Worm (Caenorhabditis elegans): ENCODE results near the gene R02E12.4.
A peak's percentile ranks its signal among the peaks of the same experiment; 100 is the strongest.

Gene R02E12.4

DNA sequence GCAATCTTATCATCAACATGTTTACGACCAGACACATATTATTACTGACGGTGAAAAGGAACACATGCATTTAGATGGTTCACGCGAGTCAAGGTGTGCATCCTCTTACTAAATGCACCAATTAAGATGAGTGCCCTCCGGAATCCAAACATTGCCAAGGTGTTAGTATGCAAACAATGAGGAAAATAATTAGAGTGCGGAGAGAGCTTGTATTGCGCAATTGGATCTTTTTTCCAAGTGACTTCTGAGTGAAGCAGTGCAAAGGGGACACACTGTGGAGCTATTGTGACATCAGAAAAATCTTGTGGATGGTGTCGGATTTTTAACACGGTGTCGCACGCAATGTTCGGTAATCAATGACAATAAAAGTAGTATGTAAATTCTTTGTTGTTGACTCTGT, 27.8 kb upstream of the R02E12.4 start:
- TF ChIP-seq tra-4 (tag; optimal IDR thresholded peaks at IDR 0.05), result no peak
- TF ChIP-seq tbx-37 (GFP tag; conservative IDR thresholded peaks at IDR 0.05), result no peak
- no peak for TF ChIP-seq ceh-13 (GFP tag; optimal IDR thresholded peaks at IDR 0.05)
- no peak for TF ChIP-seq hnd-1 (tag; optimal IDR thresholded peaks at IDR 0.05)
- no peak for TF ChIP-seq B0310.2 (tag; optimal IDR thresholded peaks at IDR 0.05)
- TF ChIP-seq hmg-4 (GFP tag; optimal IDR thresholded peaks at IDR 0.05), result no peak
- no peak for TF ChIP-seq sea-1 (GFP tag; conservative IDR thresholded peaks at IDR 0.05)
- no peak for TF ChIP-seq tbx-11 (GFP tag; IDR thresholded peaks at IDR 0.05)
- TF ChIP-seq ceh-36 (tag; optimal IDR thresholded peaks at IDR 0.05), result no peak
- TF ChIP-seq scrt-1 (GFP tag; IDR thresholded peaks at IDR 0.05), result no peak
- TF ChIP-seq F13C5.2 (tag; optimal IDR thresholded peaks at IDR 0.05), result no peak
- TF ChIP-seq ets-7 (tag; optimal IDR thresholded peaks at IDR 0.05), result no peak
- no peak for TF ChIP-seq aly-1 (tag; optimal IDR thresholded peaks at IDR 0.05)
- no peak for TF ChIP-seq pes-1 (GFP tag; IDR thresholded peaks at IDR 0.05)
- TF ChIP-seq ama-1 (optimal IDR thresholded peaks at IDR 0.05), result no peak
- TF ChIP-seq hmbx-1 (tag; optimal IDR thresholded peaks at IDR 0.05), result no peak
- no peak for TF ChIP-seq flt-1 (GFP tag; IDR thresholded peaks at IDR 0.05)

DNA sequence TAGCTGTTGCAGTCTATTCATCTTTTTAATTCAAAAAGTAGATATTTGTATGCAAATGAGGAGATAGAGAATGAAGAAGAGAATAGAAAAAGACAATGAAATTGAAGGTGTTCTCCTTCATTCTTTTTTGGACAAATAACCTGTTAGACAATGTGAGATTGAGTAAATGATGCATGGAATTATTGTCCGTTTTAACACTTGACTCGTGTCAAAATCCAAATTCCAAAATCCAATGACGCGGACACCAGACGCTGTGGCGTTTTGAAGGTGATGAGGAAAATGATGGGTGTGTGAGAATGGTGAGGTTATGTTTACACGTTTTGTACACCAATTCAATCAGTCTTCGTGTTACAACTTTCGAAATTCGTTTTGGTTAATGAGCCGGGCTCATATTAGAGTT, 26.0 kb upstream of the R02E12.4 start:
- TF ChIP-seq flt-1 (GFP tag; IDR thresholded peaks at IDR 0.05), result no peak
- TF ChIP-seq F13C5.2 (tag; optimal IDR thresholded peaks at IDR 0.05), result no peak
- no peak for TF ChIP-seq hmg-4 (GFP tag; optimal IDR thresholded peaks at IDR 0.05)
- no peak for TF ChIP-seq tbx-37 (GFP tag; conservative IDR thresholded peaks at IDR 0.05)
- no peak for TF ChIP-seq scrt-1 (GFP tag; IDR thresholded peaks at IDR 0.05)
- no peak for TF ChIP-seq tra-4 (tag; optimal IDR thresholded peaks at IDR 0.05)
- TF ChIP-seq ceh-36 (tag; optimal IDR thresholded peaks at IDR 0.05), result no peak
- TF ChIP-seq pes-1 (GFP tag; IDR thresholded peaks at IDR 0.05), result no peak
- no peak for TF ChIP-seq tbx-11 (GFP tag; IDR thresholded peaks at IDR 0.05)

ce11 chrX:3982370-3982769, 22.7 kb upstream of the R02E12.4 start:
- TF ChIP-seq pes-1 (GFP tag; IDR thresholded peaks at IDR 0.05) (no peak), hmg-4 (GFP tag; optimal IDR thresholded peaks at IDR 0.05) (no peak), F13C5.2 (tag; optimal IDR thresholded peaks at IDR 0.05) (no peak), B0310.2 (tag; optimal IDR thresholded peaks at IDR 0.05) (no peak), ets-7 (tag; optimal IDR thresholded peaks at IDR 0.05) (no peak), sea-1 (GFP tag; conservative IDR thresholded peaks at IDR 0.05) (no peak), flt-1 (GFP tag; IDR thresholded peaks at IDR 0.05) (no peak), ceh-36 (tag; optimal IDR thresholded peaks at IDR 0.05) (no peak)

DNA sequence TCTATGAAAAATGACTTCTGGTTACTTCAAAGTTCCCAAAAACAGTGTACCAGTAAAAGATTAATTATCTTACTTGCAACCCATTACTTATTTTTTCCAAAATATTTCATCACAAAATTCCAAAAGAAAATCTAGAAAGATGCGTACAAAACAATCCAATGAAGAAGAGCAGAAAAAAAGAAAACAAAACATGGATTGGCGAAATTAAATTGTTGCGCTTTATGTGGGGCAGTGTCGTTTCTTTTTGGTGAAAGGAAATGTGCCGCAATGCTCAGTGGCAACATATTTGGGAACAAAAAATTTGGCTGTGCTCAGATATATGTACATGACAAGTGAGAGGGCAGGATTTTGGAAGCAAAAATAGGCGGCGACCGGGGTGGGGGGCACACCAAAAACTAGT, 16.5 kb upstream of the R02E12.4 start:
- TF ChIP-seq hmbx-1 (tag; optimal IDR thresholded peaks at IDR 0.05) (no peak), sea-1 (GFP tag; conservative IDR thresholded peaks at IDR 0.05) (no peak), tbx-11 (GFP tag; IDR thresholded peaks at IDR 0.05) (no peak), B0310.2 (tag; optimal IDR thresholded peaks at IDR 0.05) (no peak)

DNA sequence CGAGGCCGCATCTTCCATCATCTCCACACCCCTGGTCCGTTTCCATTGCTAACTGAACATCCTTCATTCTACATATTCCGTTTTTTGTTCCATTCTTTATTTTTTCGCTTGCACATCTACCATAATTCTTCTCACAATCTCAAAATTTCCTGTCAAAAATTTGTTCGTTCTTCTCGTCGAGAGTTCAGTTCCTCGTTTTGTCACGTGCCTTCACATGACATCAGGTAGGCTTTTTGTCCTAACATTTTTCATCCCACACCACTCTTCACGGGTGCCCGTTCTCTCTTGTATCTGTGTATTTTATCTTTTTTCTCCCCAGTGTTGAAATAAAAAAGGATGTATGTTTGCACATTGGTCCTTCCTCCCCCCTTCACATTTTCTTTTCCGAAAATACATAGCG, 14.6 kb upstream of the R02E12.4 start:
- TF ChIP-seq B0310.2 (tag; optimal IDR thresholded peaks at IDR 0.05), result no peak

- TF ChIP-seq aly-1 (tag; optimal IDR thresholded peaks at IDR 0.05), result no peak
- no peak for TF ChIP-seq pes-1 (GFP tag; IDR thresholded peaks at IDR 0.05)
These were observed 14.2 kb upstream of the R02E12.4 start for ce11 chrX:3990941-3991340.

- TF ChIP-seq pes-1 (GFP tag; IDR thresholded peaks at IDR 0.05) (no peak), ama-1 (optimal IDR thresholded peaks at IDR 0.05) (no peak), hmbx-1 (tag; optimal IDR thresholded peaks at IDR 0.05) (no peak), tra-4 (tag; optimal IDR thresholded peaks at IDR 0.05) (no peak), sea-1 (GFP tag; conservative IDR thresholded peaks at IDR 0.05) (no peak), flt-1 (GFP tag; IDR thresholded peaks at IDR 0.05) (no peak), scrt-1 (GFP tag; IDR thresholded peaks at IDR 0.05) (no peak)
These were observed 13.5 kb upstream of the R02E12.4 start for ce11 chrX:3991652-3992051.

DNA sequence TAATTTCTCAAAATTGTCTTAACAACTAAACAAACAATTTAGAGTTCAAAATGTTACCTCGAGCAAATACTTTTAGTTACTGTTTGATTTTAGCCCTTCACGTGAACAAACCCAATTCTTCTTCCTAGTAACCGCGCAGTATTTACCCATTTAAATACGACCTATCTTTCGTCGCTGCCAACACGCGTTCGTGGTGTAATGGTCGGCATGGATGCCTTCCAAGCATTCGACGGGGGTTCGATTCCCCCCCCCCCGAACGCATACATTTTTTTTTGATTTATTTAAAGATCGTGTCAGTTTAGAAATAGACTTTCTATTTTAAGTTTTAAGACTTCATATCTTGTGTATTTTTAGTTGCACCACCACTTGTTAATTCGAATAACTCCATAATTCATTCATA, 10.7 kb upstream of the R02E12.4 start:
- peak; percentile 87 for TF ChIP-seq pes-1 (GFP tag; IDR thresholded peaks at IDR 0.05)
- peak; percentile 79 for TF ChIP-seq scrt-1 (GFP tag; IDR thresholded peaks at IDR 0.05)
- TF ChIP-seq B0310.2 (tag; optimal IDR thresholded peaks at IDR 0.05), result peak; percentile 30
- TF ChIP-seq F13C5.2 (tag; optimal IDR thresholded peaks at IDR 0.05), result peak; percentile 62
- peak; percentile 21 for TF ChIP-seq hmbx-1 (tag; optimal IDR thresholded peaks at IDR 0.05)
- TF ChIP-seq tbx-37 (GFP tag; conservative IDR thresholded peaks at IDR 0.05), result peak; percentile 66
- TF ChIP-seq hmg-4 (GFP tag; optimal IDR thresholded peaks at IDR 0.05), result no peak
- peak; percentile 39 for TF ChIP-seq ets-7 (tag; optimal IDR thresholded peaks at IDR 0.05)
- peak; percentile 72 for TF ChIP-seq flt-1 (GFP tag; IDR thresholded peaks at IDR 0.05)
- TF ChIP-seq sea-1 (GFP tag; conservative IDR thresholded peaks at IDR 0.05), result peak; percentile 73; the same call in 1 of the 2 replicates
- TF ChIP-seq aly-1 (tag; optimal IDR thresholded peaks at IDR 0.05), result peak; percentile 66
- peak; percentile 59 for TF ChIP-seq ceh-13 (GFP tag; optimal IDR thresholded peaks at IDR 0.05)
- TF ChIP-seq ceh-36 (tag; optimal IDR thresholded peaks at IDR 0.05), result peak; percentile 37
- TF ChIP-seq tbx-11 (GFP tag; IDR thresholded peaks at IDR 0.05), result peak; percentile 78
- TF ChIP-seq ama-1 (optimal IDR thresholded peaks at IDR 0.05), result no peak
- TF ChIP-seq hnd-1 (tag; optimal IDR thresholded peaks at IDR 0.05), result peak; percentile 56
- TF ChIP-seq tra-4 (tag; optimal IDR thresholded peaks at IDR 0.05), result no peak

- no peak for TF ChIP-seq hmbx-1 (tag; optimal IDR thresholded peaks at IDR 0.05)
- no peak for TF ChIP-seq F13C5.2 (tag; optimal IDR thresholded peaks at IDR 0.05)
- TF ChIP-seq pes-1 (GFP tag; IDR thresholded peaks at IDR 0.05), result no peak
- no peak for TF ChIP-seq hmg-4 (GFP tag; optimal IDR thresholded peaks at IDR 0.05)
- no peak for TF ChIP-seq ceh-36 (tag; optimal IDR thresholded peaks at IDR 0.05)
- TF ChIP-seq ama-1 (optimal IDR thresholded peaks at IDR 0.05), result no peak
- no peak for TF ChIP-seq flt-1 (GFP tag; IDR thresholded peaks at IDR 0.05)
These were observed 8.1 kb upstream of the R02E12.4 start, which contains the start of gene R02E12.5 for ce11 chrX:3997040-3997439. TSS of gene R02E12.5 (plus strand) at chrX:3997340.
